Worm (Caenorhabditis elegans) whole organism, L4 larva: ENCODE measurements around the gene Y67D2.2.

Experiments used
- F26F4.8 ChIP-seq: fragments of 200-800 bp; sonication (Bioruptor generic); conservative IDR thresholded peaks from 2 replicates; pipeline ENCODE4 v1.3.6; 2022; ENCODE audit warnings: missing genetic modification characterization, missing compliant biosample characterization
- F37D6.2 ChIP-seq: sonication (generic microtip); optimal IDR thresholded peaks from 2 replicates; lab custom pipeline; 2016; ENCODE audit warnings: mild to moderate bottlenecking, missing genetic modification characterization, missing compliant biosample characterization
- F44E2.7 ChIP-seq: fragments of 200-800 bp; sonication (Bioruptor generic); IDR thresholded peaks from 2 replicates; pipeline ENCODE4 v2.1.2; 2022; ENCODE audit warnings: missing genetic modification characterization, missing compliant biosample characterization
- F49E8.2 ChIP-seq: sonication (generic microtip); optimal IDR thresholded peaks from 2 replicates; lab custom pipeline; 2016; ENCODE audit warnings: missing compliant biosample characterization, mild to moderate bottlenecking, missing genetic modification characterization, borderline replicate concordance
- R02D3.7 ChIP-seq: fragments of 150-350 bp; sonication (generic microtip); optimal IDR thresholded peaks from 3 replicates; lab custom pipeline; 2014; ENCODE audit warnings: missing biosample characterization, missing genetic modification characterization
- T26A8.4 ChIP-seq: fragments of 200-800 bp; sonication (Bioruptor generic); IDR thresholded peaks from 2 replicates; pipeline ENCODE4 v1.3.6; 2022; ENCODE audit warnings: missing genetic modification characterization, missing compliant biosample characterization
- Y75B8A.6 ChIP-seq: fragments of 200-800 bp; sonication (Bioruptor generic); IDR thresholded peaks from 2 replicates; pipeline ENCODE4 v1.3.6; 2022; ENCODE audit warnings: missing genetic modification reagents, missing genetic modification characterization, missing compliant biosample characterization
- aha-1 ChIP-seq: fragments of 150-350 bp; peaks from one replicate; lab custom pipeline; 2014; ENCODE audit warnings: missing biosample characterization, missing genetic modification characterization
- arid-1 ChIP-seq: fragments of 200-800 bp; sonication (Bioruptor generic); conservative IDR thresholded peaks from 2 replicates; pipeline ENCODE4 v1.3.6; 2022; ENCODE audit warnings: missing genetic modification reagents, missing genetic modification characterization, missing compliant biosample characterization
- ceh-20 ChIP-seq: fragments of 200-800 bp; sonication (Bioruptor generic); IDR thresholded peaks from 2 replicates; pipeline ENCODE4 v1.3.6; 2022; ENCODE audit warnings: missing genetic modification reagents, missing genetic modification characterization, missing compliant biosample characterization
- ceh-32 ChIP-seq: sonication (generic microtip); optimal IDR thresholded peaks from 2 replicates; lab custom pipeline; 2016; ENCODE audit warnings: mild to moderate bottlenecking, missing genetic modification characterization, missing compliant biosample characterization; ENCODE audit not compliant: poor library complexity
- ces-1 ChIP-seq: fragments of 150-350 bp; sonication (generic microtip); optimal IDR thresholded peaks from 4 replicates; lab custom pipeline; 2014; ENCODE audit warnings: missing biosample characterization, missing genetic modification reagents, missing genetic modification characterization
- ctbp-1 ChIP-seq: fragments of 200-800 bp; sonication (Bioruptor generic); IDR thresholded peaks from 2 replicates; pipeline ENCODE4 v1.3.6; 2022; ENCODE audit warnings: missing genetic modification reagents, missing genetic modification characterization, missing compliant biosample characterization
- daf-16 ChIP-seq, 3 experiments: sonication (generic microtip); optimal IDR thresholded peaks; 2 replicates each; lab custom pipeline; 2016 to 2017; ENCODE audit warnings: missing genetic modification characterization in 3 of 3, missing genetic modification reagents in 3 of 3, mild to moderate bottlenecking in 2 of 3, missing compliant biosample characterization in 2 of 3, missing biosample characterization in 1 of 3, moderate library complexity in 1 of 3
- daf-8 ChIP-seq: fragments of 200-800 bp; sonication (Bioruptor generic); IDR thresholded peaks from 2 replicates; pipeline ENCODE4 v1.3.6; 2022; ENCODE audit warnings: missing genetic modification characterization, missing compliant biosample characterization
- dmd-6 ChIP-seq: fragments of 200-800 bp; sonication (Bioruptor generic); IDR thresholded peaks from 2 replicates; pipeline ENCODE4 v1.3.6; 2022; ENCODE audit warnings: missing genetic modification reagents, missing genetic modification characterization, missing compliant biosample characterization
- dmd-9 ChIP-seq: fragments of 200-800 bp; sonication (Bioruptor generic); IDR thresholded peaks from 2 replicates; pipeline ENCODE4 v1.3.6; 2022; ENCODE audit warnings: missing genetic modification reagents, missing genetic modification characterization, missing compliant biosample characterization
- dve-1 ChIP-seq: sonication (generic microtip); optimal IDR thresholded peaks from 2 replicates; lab custom pipeline; 2017; ENCODE audit warnings: antibody characterized with exemption, mild to moderate bottlenecking, missing genetic modification characterization, missing compliant biosample characterization; ENCODE audit not compliant: insufficient read depth
- egl-27 ChIP-seq: sonication (generic microtip); optimal IDR thresholded peaks from 3 replicates; lab custom pipeline; 2017; ENCODE audit warnings: missing biosample characterization, missing genetic modification reagents, missing genetic modification characterization
- egl-43 ChIP-seq: fragments of 200-800 bp; sonication (Bioruptor generic); IDR thresholded peaks from 2 replicates; pipeline ENCODE4 v1.3.6; 2022; ENCODE audit warnings: missing genetic modification reagents, missing genetic modification characterization, missing compliant biosample characterization
- fkh-10 ChIP-seq: fragments of 150-350 bp; optimal IDR thresholded peaks from 2 replicates; lab custom pipeline; 2014; ENCODE audit warnings: missing biosample characterization, missing genetic modification reagents, missing genetic modification characterization
- fos-1 ChIP-seq: fragments of 150-350 bp; optimal IDR thresholded peaks from 2 replicates; lab custom pipeline; 2014; ENCODE audit warnings: missing biosample characterization, missing genetic modification characterization
- gei-8 ChIP-seq: fragments of 200-800 bp; sonication (Bioruptor generic); optimal IDR thresholded peaks from 2 replicates; lab custom pipeline; 2018; ENCODE audit warnings: mild to moderate bottlenecking, missing genetic modification characterization, missing compliant biosample characterization
- hlh-11 ChIP-seq: fragments of 200-800 bp; sonication (Bioruptor generic); optimal IDR thresholded peaks from 2 replicates; lab custom pipeline; 2018; ENCODE audit warnings: mild to moderate bottlenecking, missing genetic modification characterization, missing compliant biosample characterization
- hmg-1.1 ChIP-seq: fragments of 200-800 bp; sonication (Bioruptor generic); IDR thresholded peaks from 2 replicates; pipeline ENCODE4 v1.3.6; 2022; ENCODE audit warnings: missing genetic modification reagents, missing genetic modification characterization, missing compliant biosample characterization
- lim-7 ChIP-seq: fragments of 200-800 bp; sonication (Bioruptor generic); IDR thresholded peaks from 2 replicates; pipeline ENCODE4 v1.3.6; 2022; ENCODE audit warnings: missing genetic modification characterization, missing compliant biosample characterization
- lin-1 ChIP-seq: fragments of 200-800 bp; sonication (Bioruptor generic); IDR thresholded peaks from 2 replicates; pipeline ENCODE4 v1.3.6; 2022; ENCODE audit warnings: missing genetic modification reagents, missing genetic modification characterization, missing compliant biosample characterization
- lin-13 ChIP-seq: fragments of 150-350 bp; optimal IDR thresholded peaks from 2 replicates; lab custom pipeline; 2014; ENCODE audit warnings: missing biosample characterization, missing genetic modification reagents, missing genetic modification characterization
- lin-39 ChIP-seq: fragments of 150-350 bp; optimal IDR thresholded peaks from 2 replicates; lab custom pipeline; 2014; ENCODE audit warnings: missing biosample characterization, missing genetic modification reagents, missing genetic modification characterization
- madf-9 ChIP-seq: fragments of 200-800 bp; sonication (Bioruptor generic); conservative IDR thresholded peaks from 2 replicates; pipeline ENCODE4 v1.3.6; 2022; ENCODE audit warnings: missing genetic modification reagents, missing genetic modification characterization, missing compliant biosample characterization
- mep-1 ChIP-seq: fragments of 150-350 bp; sonication (generic microtip); optimal IDR thresholded peaks from 3 replicates; lab custom pipeline; 2014; ENCODE audit warnings: missing biosample characterization, missing genetic modification characterization
- mxl-2 ChIP-seq: fragments of 200-800 bp; sonication (Bioruptor generic); conservative IDR thresholded peaks from 2 replicates; pipeline ENCODE4 v1.3.6; 2022; ENCODE audit warnings: missing genetic modification reagents, missing genetic modification characterization, missing compliant biosample characterization
- nhr-102 ChIP-seq: sonication (generic microtip); optimal IDR thresholded peaks from 2 replicates; lab custom pipeline; 2016; ENCODE audit warnings: mild to moderate bottlenecking, missing genetic modification characterization, moderate library complexity, missing compliant biosample characterization
- nhr-11 ChIP-seq: fragments of 150-350 bp; optimal IDR thresholded peaks from 2 replicates; lab custom pipeline; 2014; ENCODE audit warnings: missing biosample characterization, missing genetic modification characterization
- nhr-237 ChIP-seq: sonication (generic microtip); optimal IDR thresholded peaks from 2 replicates; lab custom pipeline; 2017; ENCODE audit warnings: missing biosample characterization, missing genetic modification characterization
- nhr-28 ChIP-seq: fragments of 150-350 bp; optimal IDR thresholded peaks from 2 replicates; lab custom pipeline; 2014; ENCODE audit warnings: missing biosample characterization, missing genetic modification characterization
- nhr-48 ChIP-seq: sonication (generic microtip); optimal IDR thresholded peaks from 2 replicates; lab custom pipeline; 2016; ENCODE audit warnings: mild to moderate bottlenecking, missing genetic modification characterization, missing compliant biosample characterization
- sdz-12 ChIP-seq: fragments of 200-800 bp; sonication (Bioruptor generic); optimal IDR thresholded peaks from 2 replicates; lab custom pipeline; 2018; ENCODE audit warnings: mild to moderate bottlenecking, missing genetic modification characterization, missing compliant biosample characterization
- set-16 ChIP-seq: fragments of 200-800 bp; sonication (Bioruptor generic); IDR thresholded peaks from 2 replicates; pipeline ENCODE4 v1.3.6; 2022; ENCODE audit warnings: missing genetic modification reagents, missing genetic modification characterization, missing compliant biosample characterization
- skn-1 ChIP-seq: fragments of 150-350 bp; optimal IDR thresholded peaks from 2 replicates; lab custom pipeline; 2014; ENCODE audit warnings: missing biosample characterization, missing genetic modification characterization
- snpc-1.2 ChIP-seq: fragments of 200-800 bp; sonication (Bioruptor generic); IDR thresholded peaks from 2 replicates; pipeline ENCODE4 v1.3.6; 2022; ENCODE audit warnings: missing genetic modification reagents, missing genetic modification characterization, missing compliant biosample characterization
- snpc-4 ChIP-seq: fragments of 150-350 bp; optimal IDR thresholded peaks from 2 replicates; lab custom pipeline; 2014; ENCODE audit warnings: missing biosample characterization, missing genetic modification characterization
- tag-97 ChIP-seq: fragments of 200-800 bp; sonication (Bioruptor generic); IDR thresholded peaks from 2 replicates; pipeline ENCODE4 v1.3.6; 2022; ENCODE audit warnings: missing genetic modification characterization, missing compliant biosample characterization
- unc-62 ChIP-seq, 3 experiments: fragments of 150-350 bp in 1 of 3; sonication (generic microtip); optimal IDR thresholded peaks in 2 of 3; peaks in 1 of 3; 1 replicate in 1 of 3; 2 replicates in 2 of 3; lab custom pipeline; 2014 to 2017; ENCODE audit warnings: missing biosample characterization in 3 of 3, missing genetic modification characterization in 3 of 3, missing genetic modification reagents in 3 of 3, missing genotype in 1 of 3
- vab-7 ChIP-seq: fragments of 200-800 bp; sonication (Bioruptor generic); IDR thresholded peaks from 2 replicates; pipeline ENCODE4 v1.3.6; 2022; ENCODE audit warnings: missing genetic modification reagents, missing genetic modification characterization, missing compliant biosample characterization
- zag-1 ChIP-seq: fragments of 150-350 bp; optimal IDR thresholded peaks from 2 replicates; lab custom pipeline; 2014; ENCODE audit warnings: missing biosample characterization, missing genetic modification characterization
- zfp-3 ChIP-seq: fragments of 200-800 bp; sonication (Bioruptor generic); conservative IDR thresholded peaks from 2 replicates; pipeline ENCODE4 v1.3.6; 2022; ENCODE audit warnings: missing genetic modification reagents, missing genetic modification characterization, missing compliant biosample characterization
- zip-11 ChIP-seq: fragments of 200-800 bp; sonication (Bioruptor generic); IDR thresholded peaks from 2 replicates; pipeline ENCODE4 v1.3.6; 2022; ENCODE audit warnings: missing genetic modification characterization, missing compliant biosample characterization
- zip-2 ChIP-seq: fragments of 150-350 bp; optimal IDR thresholded peaks from 2 replicates; lab custom pipeline; 2014; ENCODE audit warnings: missing biosample characterization, missing genetic modification characterization
- ztf-11 ChIP-seq: fragments of 150-350 bp; optimal IDR thresholded peaks from 2 replicates; lab custom pipeline; 2014; ENCODE audit warnings: missing biosample characterization, missing genetic modification characterization

Y67D2.2 gene

DNA sequence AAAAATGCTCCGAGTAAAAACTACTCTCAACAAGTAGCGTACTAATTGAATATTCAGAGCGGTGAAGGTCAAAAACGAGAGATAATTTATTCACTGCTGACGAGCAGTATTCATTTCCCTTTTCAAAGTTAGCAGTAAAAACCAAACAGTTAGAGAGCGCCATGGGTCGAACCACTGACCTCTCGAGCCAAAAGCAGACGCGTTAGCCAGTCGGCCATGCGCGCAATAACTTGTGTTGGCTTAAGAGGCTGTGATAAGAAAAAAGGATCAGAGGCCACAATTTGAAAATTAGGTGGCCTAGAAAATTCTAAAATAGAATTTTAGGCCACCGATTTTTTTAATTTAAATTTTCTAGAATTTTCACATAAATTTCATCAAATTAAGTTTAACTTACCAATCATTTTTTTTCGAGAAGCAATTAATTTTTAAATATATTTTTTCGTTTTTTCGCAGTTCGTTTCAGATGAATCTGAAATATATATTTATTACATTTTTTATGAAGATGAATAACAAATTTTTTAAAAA is 42.1 kb downstream of the Y67D2.2 start, which contains the start of gene sms-3 (continued):
- no peak for TF ChIP-seq fos-1 (tag; lab: Kevin White, UChicago)
- TF ChIP-seq set-16 (GFP tag; lab: Robert Waterston, UW), result no peak
- TF ChIP-seq T26A8.4, result 0 out of 2 replicates have a peak, but pooled peaks have one; percentile 17
- TF ChIP-seq dve-1, result no peak
- TF ChIP-seq mep-1 (tag; lab: Kevin White, UChicago), result no peak
- no peak for TF ChIP-seq nhr-11
- TF ChIP-seq hlh-11 (tag; lab: Kevin White, UChicago), result no peak
- TF ChIP-seq unc-62 (GFP tag; optimal IDR thresholded peaks at IDR 0.05 in 1 of 2; lab: Kevin White, UChicago), result no peak
- no peak for TF ChIP-seq unc-62 (tag; optimal IDR thresholded peaks at IDR 0.05; lab: Kevin White, UChicago)
- TF ChIP-seq nhr-102 (tag; lab: Kevin White, UChicago), result no peak
- TF ChIP-seq ztf-11 (tag; lab: Kevin White, UChicago), result no peak
- TF ChIP-seq nhr-48, result peak; percentile 20
- no peak for TF ChIP-seq F37D6.2 (tag; lab: Kevin White, UChicago)
- no peak for TF ChIP-seq egl-27 (tag; lab: Kevin White, UChicago)
- peak; percentile 30 for TF ChIP-seq F49E8.2
- TF ChIP-seq daf-8 (GFP tag; lab: Robert Waterston, UW), result no peak
- TF ChIP-seq snpc-4, result no peak
- no peak for TF ChIP-seq ceh-32 (tag; lab: Kevin White, UChicago)
- TF ChIP-seq aha-1, result peak; percentile 42
- no peak for TF ChIP-seq zip-11 (GFP tag; lab: Robert Waterston, UW)
- TF ChIP-seq dmd-9 (GFP tag; lab: Robert Waterston, UW), result peak; percentile 23; the same call in 1 of the 2 replicates
- peak; percentile 58; the same call in 1 of the 2 replicates for TF ChIP-seq arid-1 (GFP tag; lab: Robert Waterston, UW)
- TF ChIP-seq lin-1 (GFP tag; lab: Robert Waterston, UW), result no peak
- TF ChIP-seq nhr-237, result no peak
- no peak for TF ChIP-seq lin-39 (tag; lab: Kevin White, UChicago)
- no peak for TF ChIP-seq mxl-2 (GFP tag; lab: Robert Waterston, UW)
- no peak for TF ChIP-seq skn-1 (tag; lab: Kevin White, UChicago)
- TF ChIP-seq sdz-12 (GFP tag; lab: Kevin White, UChicago), result no peak
- TF ChIP-seq dmd-6 (GFP tag; lab: Robert Waterston, UW), result peak; percentile 41
- TF ChIP-seq ctbp-1 (GFP tag; lab: Robert Waterston, UW), result 0 out of 2 replicates have a peak, but pooled peaks have one; percentile 18
- TF ChIP-seq vab-7 (GFP tag; lab: Robert Waterston, UW), result peak; percentile 68
- TF ChIP-seq zag-1 (tag; lab: Kevin White, UChicago), result no peak
- TF ChIP-seq egl-43 (GFP tag; lab: Robert Waterston, UW), result peak; percentile 83
- peak; percentile 78; the same call in 1 of the 2 replicates for TF ChIP-seq Y75B8A.6 (GFP tag; lab: Robert Waterston, UW)
- TF ChIP-seq hmg-1.1, result 0 out of 2 replicates have a peak, but pooled peaks have one; percentile 23
- TF ChIP-seq tag-97 (GFP tag; lab: Robert Waterston, UW), result no peak
- peak; percentile 43; the same call in 1 of the 2 replicates for TF ChIP-seq madf-9 (GFP tag; lab: Robert Waterston, UW)
- TF ChIP-seq R02D3.7, result no peak
- peak; percentile 84; the same call in 1 of the 2 replicates for TF ChIP-seq F26F4.8 (GFP tag; lab: Robert Waterston, UW)
- TF ChIP-seq zfp-3, result 0 out of 2 replicates have a peak, but pooled peaks have one; percentile 36
- no peak for TF ChIP-seq gei-8
- TF ChIP-seq nhr-28 (tag; lab: Kevin White, UChicago), result no peak
- TF ChIP-seq ceh-20 (GFP tag; lab: Robert Waterston, UW), result 0 out of 2 replicates have a peak, but pooled peaks have one; percentile 23
- peak; percentile 87; the same call in 1 of the 2 replicates for TF ChIP-seq F44E2.7 (GFP tag; lab: Robert Waterston, UW)
- no peak for TF ChIP-seq zip-2 (tag; lab: Kevin White, UChicago)
- no peak for TF ChIP-seq fkh-10 (GFP tag; lab: Kevin White, UChicago)
- peak; percentile 84 for TF ChIP-seq lim-7
- TF ChIP-seq ces-1 (GFP tag; lab: Kevin White, UChicago), result no peak
- TF ChIP-seq lin-13 (GFP tag; lab: Kevin White, UChicago), result peak; percentile 82
- TF ChIP-seq snpc-1.2 (GFP tag; lab: Robert Waterston, UW), result peak; percentile 63
- peak in 1 of 2 experiments; percentile 48 for TF ChIP-seq daf-16 (GFP tag; optimal IDR thresholded peaks at IDR 0.05; lab: Kevin White, UChicago)
- TF ChIP-seq daf-16 (tag; optimal IDR thresholded peaks at IDR 0.05; lab: Kevin White, UChicago), result peak; percentile 44
